Fruit fly (Drosophila melanogaster) whole organism, embryonic: ENCODE measurements around the gene CG10274.

ENCODE experiments used
- B-H2 ChIP-seq: fragments of 200-800 bp; sonication (Bioruptor generic); optimal IDR thresholded peaks from 2 replicates; lab custom pipeline; 2018; ENCODE audit warnings: missing biosample characterization, mild to moderate bottlenecking, missing genetic modification characterization
- CG10462 ChIP-seq: fragments of 200-800 bp; sonication (Bioruptor generic); optimal IDR thresholded peaks from 2 replicates; lab custom pipeline; 2016; ENCODE audit warnings: missing biosample characterization, missing genetic modification characterization
- CG11093 ChIP-seq: fragments of 200-800 bp; sonication (Bioruptor generic); IDR thresholded peaks from 3 replicates; pipeline ENCODE4 v1.3.6; 2022; ENCODE audit warnings: missing biosample characterization, missing genetic modification characterization
- CG11398 ChIP-seq: fragments of 200-800 bp; sonication (Bioruptor generic); optimal IDR thresholded peaks from 2 replicates; lab custom pipeline; 2016; ENCODE audit warnings: missing biosample characterization, missing genetic modification characterization
- CG11456 ChIP-seq: fragments of 200-800 bp; sonication (Bioruptor generic); IDR thresholded peaks from 3 replicates; pipeline ENCODE4 v1.3.6; 2022; ENCODE audit warnings: missing biosample characterization, missing genetic modification characterization
- CG15269 ChIP-seq: fragments of 200-800 bp; sonication (Bioruptor generic); optimal IDR thresholded peaks from 2 replicates; lab custom pipeline; 2018; ENCODE audit warnings: missing biosample characterization, mild to moderate bottlenecking, missing genetic modification characterization, moderate library complexity
- CG1529 ChIP-seq: fragments of 200-800 bp; sonication (Bioruptor generic); optimal IDR thresholded peaks from 3 replicates; lab custom pipeline; 2018; ENCODE audit warnings: missing biosample characterization, missing genetic modification characterization
- CG15696 ChIP-seq: fragments of 200-800 bp; sonication (Bioruptor generic); optimal IDR thresholded peaks from 2 replicates; lab custom pipeline; 2019; ENCODE audit warnings: missing biosample characterization, mild to moderate bottlenecking, missing genetic modification characterization, moderate library complexity
- CG16815 ChIP-seq: fragments of 200-800 bp; sonication (Bioruptor generic); optimal IDR thresholded peaks from 3 replicates; lab custom pipeline; 2017; ENCODE audit warnings: missing biosample characterization, mild to moderate bottlenecking, missing genetic modification characterization
- CG17186 ChIP-seq: fragments of 200-800 bp; sonication (Bioruptor generic); optimal IDR thresholded peaks from 3 replicates; lab custom pipeline; 2017; ENCODE audit warnings: missing biosample characterization, missing genetic modification reagents, missing genetic modification characterization
- CG1792 ChIP-seq: fragments of 200-800 bp; sonication (Bioruptor generic); optimal IDR thresholded peaks from 2 replicates; lab custom pipeline; 2016; ENCODE audit warnings: missing biosample characterization, missing genetic modification characterization
- CG18764 ChIP-seq: fragments of 200-800 bp; sonication (Bioruptor generic); optimal IDR thresholded peaks from 3 replicates; lab custom pipeline; 2016; ENCODE audit warnings: missing biosample characterization, missing genetic modification characterization
- CG3163 ChIP-seq: fragments of 200-800 bp; sonication (Bioruptor generic); optimal IDR thresholded peaks from 3 replicates; lab custom pipeline; 2016; ENCODE audit warnings: missing biosample characterization, missing genetic modification characterization
- CG3726 ChIP-seq: fragments of 200-800 bp; sonication (Bioruptor generic); IDR thresholded peaks from 3 replicates; pipeline ENCODE4, ENCODE4 v1.3.6; 2022; ENCODE audit warnings: missing biosample characterization, missing genetic modification characterization
- CG5245 ChIP-seq: fragments of 200-800 bp; sonication (Bioruptor generic); optimal IDR thresholded peaks from 3 replicates; lab custom pipeline; 2016; ENCODE audit warnings: missing biosample characterization, missing genetic modification characterization
- CG6791 ChIP-seq: fragments of 200-800 bp; sonication (Bioruptor generic); IDR thresholded peaks from 3 replicates; pipeline ENCODE4 v1.3.6; 2022; ENCODE audit warnings: missing biosample characterization, missing genetic modification characterization; ENCODE audit not compliant: partially characterized antibody
- D19B ChIP-seq: fragments of 200-800 bp; sonication (Bioruptor generic); optimal IDR thresholded peaks from 2 replicates; lab custom pipeline; 2017; ENCODE audit warnings: missing biosample characterization, mild to moderate bottlenecking, missing genetic modification characterization
- Drgx ChIP-seq: fragments of 200-800 bp; sonication (Bioruptor generic); IDR thresholded peaks from 2 replicates; pipeline ENCODE4 v1.3.6; 2022; ENCODE audit warnings: missing biosample characterization, missing genetic modification characterization
- Fer2 ChIP-seq: fragments of 200-800 bp; sonication (Bioruptor generic); optimal IDR thresholded peaks from 2 replicates; lab custom pipeline; 2018; ENCODE audit warnings: missing biosample characterization, mild to moderate bottlenecking, missing genetic modification characterization, moderate library complexity
- H15 ChIP-seq: fragments of 200-800 bp; sonication (Bioruptor generic); IDR thresholded peaks from 3 replicates; pipeline ENCODE4 v1.3.6; 2022; ENCODE audit warnings: missing biosample characterization, missing genetic modification characterization
- HLH3B ChIP-seq: fragments of 200-800 bp; sonication (Bioruptor generic); IDR thresholded peaks from 2 replicates; pipeline ENCODE4 v1.3.6; 2022; ENCODE audit warnings: missing biosample characterization, missing genetic modification characterization
- MTF-1 ChIP-seq: fragments of 200-800 bp; sonication (Bioruptor generic); optimal IDR thresholded peaks from 2 replicates; lab custom pipeline; 2018; ENCODE audit warnings: missing biosample characterization, mild to moderate bottlenecking, missing genetic modification characterization, borderline replicate concordance
- Med ChIP-seq: fragments of 200-800 bp; sonication (Bioruptor generic); peaks from one replicate; lab custom pipeline; 2016; ENCODE audit warnings: missing biosample characterization, missing genetic modification characterization, mild to moderate bottlenecking, inconsistent platforms, moderate library complexity
- NC2β ChIP-seq: fragments of 200-800 bp; sonication (Bioruptor generic); optimal IDR thresholded peaks from 2 replicates; lab custom pipeline; 2016; ENCODE audit warnings: missing biosample characterization, missing genetic modification characterization
- NFAT ChIP-seq: fragments of 200-800 bp; sonication (Bioruptor generic); IDR thresholded peaks from 2 replicates; pipeline ENCODE4 v1.3.6; 2022; ENCODE audit warnings: missing biosample characterization, missing genetic modification characterization
- Nf-YC ChIP-seq: fragments of 200-800 bp; optimal IDR thresholded peaks from 3 replicates; lab custom pipeline; 2019; ENCODE audit warnings: missing biosample characterization, mild to moderate bottlenecking, missing genetic modification characterization, moderate library complexity
- NfI ChIP-seq: fragments of 200-800 bp; sonication (Bioruptor generic); optimal IDR thresholded peaks from 3 replicates; lab custom pipeline; 2018; ENCODE audit warnings: missing biosample characterization, mild to moderate bottlenecking, missing genetic modification characterization, moderate library complexity
- Ravus ChIP-seq: fragments of 200-800 bp; sonication (Bioruptor generic); IDR thresholded peaks from 2 replicates; pipeline ENCODE4 v1.3.6; 2022; ENCODE audit warnings: missing biosample characterization, missing genetic modification characterization
- Six4 ChIP-seq: fragments of 200-800 bp; sonication (Bioruptor generic); optimal IDR thresholded peaks from 2 replicates; lab custom pipeline; 2016; ENCODE audit warnings: missing biosample characterization, missing genetic modification characterization
- YL-1 ChIP-seq: fragments of 200-800 bp; sonication (Bioruptor generic); optimal IDR thresholded peaks from 3 replicates; lab custom pipeline; 2017; ENCODE audit warnings: missing biosample characterization, mild to moderate bottlenecking, missing genetic modification characterization
- al ChIP-seq: fragments of 200-800 bp; sonication (Bioruptor generic); IDR thresholded peaks from 2 replicates; pipeline ENCODE4 v1.3.6; 2022; ENCODE audit warnings: missing biosample characterization, missing genetic modification characterization
- bsh ChIP-seq, 2 experiments: fragments of 200-800 bp; sonication (Bioruptor generic); optimal IDR thresholded peaks; 2 replicates each; lab custom pipeline; 2017 to 2018; ENCODE audit warnings: mild to moderate bottlenecking in 2 of 2, missing biosample characterization in 2 of 2, missing genetic modification characterization in 2 of 2, moderate library complexity in 1 of 2
- cg ChIP-seq: fragments of 200-800 bp; sonication (Bioruptor generic); optimal IDR thresholded peaks from 3 replicates; lab custom pipeline; 2019; ENCODE audit warnings: missing biosample characterization, mild to moderate bottlenecking, missing genetic modification characterization, moderate library complexity
- crp ChIP-seq, 2 experiments: fragments of 200-800 bp; sonication (Bioruptor generic); optimal IDR thresholded peaks; 2 replicates in 1 of 2; 3 replicates in 1 of 2; lab custom pipeline; 2017; ENCODE audit warnings: missing biosample characterization in 2 of 2, missing genetic modification characterization in 2 of 2, mild to moderate bottlenecking in 1 of 2, moderate library complexity in 1 of 2
- da ChIP-seq: fragments of 200-800 bp; sonication (Bioruptor generic); optimal IDR thresholded peaks from 2 replicates; lab custom pipeline; 2016; ENCODE audit warnings: missing biosample characterization, missing genetic modification characterization
- dmrt99B ChIP-seq: fragments of 200-800 bp; sonication (Bioruptor generic); optimal IDR thresholded peaks from 2 replicates; lab custom pipeline; 2018; ENCODE audit warnings: missing biosample characterization, mild to moderate bottlenecking, missing genetic modification characterization, moderate library complexity
- esg ChIP-seq: fragments of 200-800 bp; sonication (Bioruptor generic); conservative IDR thresholded peaks from 2 replicates; pipeline ENCODE4 v1.3.6; 2022; ENCODE audit warnings: missing biosample characterization, missing genetic modification characterization
- gce ChIP-seq: fragments of 200-800 bp; sonication (Bioruptor generic); IDR thresholded peaks from 3 replicates; pipeline ENCODE4 v1.3.6; 2022; ENCODE audit warnings: missing biosample characterization, missing genetic modification characterization
- gcm2 ChIP-seq: fragments of 200-800 bp; sonication (Bioruptor generic); optimal IDR thresholded peaks from 2 replicates; lab custom pipeline; 2016; ENCODE audit warnings: missing biosample characterization, missing genetic modification characterization
- ham ChIP-seq: fragments of 200-800 bp; sonication (Bioruptor generic); IDR thresholded peaks from 2 replicates; pipeline ENCODE4 v1.3.6; 2022; ENCODE audit warnings: missing biosample characterization, missing genetic modification characterization
- inv ChIP-seq: fragments of 200-800 bp; sonication (Bioruptor generic); IDR thresholded peaks from 2 replicates; pipeline ENCODE4 v1.3.6; 2022; ENCODE audit warnings: missing biosample characterization, missing genetic modification characterization; ENCODE audit not compliant: partially characterized antibody
- lbe ChIP-seq: fragments of 200-800 bp; sonication (Bioruptor generic); optimal IDR thresholded peaks from 2 replicates; lab custom pipeline; 2016; ENCODE audit warnings: missing biosample characterization, mild to moderate bottlenecking, missing genetic modification characterization
- mld ChIP-seq: fragments of 200-800 bp; sonication (Bioruptor generic); IDR thresholded peaks from 3 replicates; pipeline ENCODE4 v1.3.6; 2022; ENCODE audit warnings: missing biosample characterization, missing genetic modification characterization; ENCODE audit not compliant: partially characterized antibody
- pho ChIP-seq: fragments of 200-800 bp; sonication (Bioruptor generic); optimal IDR thresholded peaks from 2 replicates; lab custom pipeline; 2016; ENCODE audit warnings: missing biosample characterization, missing genetic modification characterization
- pum ChIP-seq: fragments of 200-800 bp; sonication (Bioruptor generic); optimal IDR thresholded peaks from 2 replicates; lab custom pipeline; 2016; ENCODE audit warnings: missing biosample characterization, missing genetic modification characterization
- sima ChIP-seq: fragments of 200-800 bp; sonication (Bioruptor generic); optimal IDR thresholded peaks from 2 replicates; lab custom pipeline; 2016; ENCODE audit warnings: missing biosample characterization, missing genetic modification characterization
- tin ChIP-seq: fragments of 200-800 bp; sonication (Bioruptor generic); optimal IDR thresholded peaks from 3 replicates; lab custom pipeline; 2016; ENCODE audit warnings: missing biosample characterization, missing genetic modification characterization
- trh ChIP-seq: fragments of 200-800 bp; sonication (Bioruptor generic); optimal IDR thresholded peaks from 2 replicates; lab custom pipeline; 2016; ENCODE audit warnings: missing biosample characterization, missing genetic modification characterization
- unc-4 ChIP-seq: fragments of 200-800 bp; sonication (Bioruptor generic); IDR thresholded peaks from 2 replicates; pipeline ENCODE4 v1.3.6; 2022; ENCODE audit warnings: missing biosample characterization, missing genetic modification characterization; ENCODE audit not compliant: partially characterized antibody

The CG10274 gene

dm6 chr3L:6192822-6193555, 11.4 kb upstream of the CG10274 start, which contains the start of the genes Sf3b6 and Tnpo (continued):
- TF ChIP-seq CG3163 (GFP tag; lab: Kevin White, UChicago) (peak; percentile 16), tin (peak; percentile 80), CG3726 (GFP tag; lab: Robert Waterston, UW) (peak; percentile 57; the same call in 1 of the 3 replicates), bsh (GFP tag; optimal IDR thresholded peaks at IDR 0.05; lab: Kevin White, UChicago) (no peak), Drgx (GFP tag; lab: Robert Waterston, UW) (peak; percentile 61), esg (peak; percentile 86), ham (GFP tag; lab: Robert Waterston, UW) (peak; percentile 49; the same call in 1 of the 2 replicates), gce (GFP tag; lab: Robert Waterston, UW) (peak; percentile 40; the same call in 1 of the 3 replicates), mld (GFP tag; lab: Robert Waterston, UW) (0 out of 3 replicates have a peak, but pooled peaks have one; percentile 12), MTF-1 (GFP tag; lab: Kevin White, UChicago) (no peak), Med (peak; percentile 84), CG11093 (peak; percentile 59; the same call in 2 of the 3 replicates), trh (GFP tag; lab: Kevin White, UChicago) (peak; percentile 58), D19B (GFP tag; lab: Kevin White, UChicago) (peak; percentile 88), CG6791 (GFP tag; lab: Robert Waterston, UW) (peak; percentile 43; the same call in 1 of the 3 replicates), CG11456 (GFP tag; lab: Robert Waterston, UW) (peak; percentile 84), da (GFP tag; lab: Kevin White, UChicago) (peak; percentile 15), Nf-YC (no peak), dmrt99B (tag; lab: Kevin White, UChicago) (no peak), cg (GFP tag; lab: Kevin White, UChicago) (no peak), CG1529 (peak; percentile 44), gcm2 (no peak), B-H2 (GFP tag; lab: Kevin White, UChicago) (peak; percentile 63), CG10462 (GFP tag; lab: Kevin White, UChicago) (peak; percentile 64), CG16815 (GFP tag; lab: Kevin White, UChicago) (peak; percentile 89), inv (GFP tag; lab: Robert Waterston, UW) (peak; percentile 48; the same call in 1 of the 2 replicates), NfI (GFP tag; lab: Kevin White, UChicago) (peak; percentile 75), CG18764 (peak; percentile 64), CG17186 (peak; percentile 62), pum (GFP tag; lab: Kevin White, UChicago) (peak; percentile 78), NC2β (GFP tag; lab: Kevin White, UChicago) (peak; percentile 58), H15 (GFP tag; lab: Robert Waterston, UW) (peak; percentile 69; the same call in 2 of the 3 replicates), al (GFP tag; lab: Robert Waterston, UW) (peak; percentile 84), crp (GFP tag; optimal IDR thresholded peaks at IDR 0.05; lab: Kevin White, UChicago) (peak in 1 of 2 experiments; percentile 68), Ravus (no peak; the same call in 1 of the 2 replicates), Six4 (GFP tag; lab: Kevin White, UChicago) (peak; percentile 71), HLH3B (GFP tag; lab: Robert Waterston, UW) (peak; percentile 76), CG15696 (tag; lab: Kevin White, UChicago) (peak; percentile 89), sima (no peak), Fer2 (tag; lab: Kevin White, UChicago) (peak; percentile 69), YL-1 (peak; percentile 86), CG1792 (GFP tag; lab: Kevin White, UChicago) (peak; percentile 38), CG11398 (GFP tag; lab: Kevin White, UChicago) (no peak), CG15269 (tag; lab: Kevin White, UChicago) (no peak), pho (GFP tag; lab: Kevin White, UChicago) (peak; percentile 79), CG5245 (GFP tag; lab: Kevin White, UChicago) (peak; percentile 66), lbe (peak; percentile 61), unc-4 (GFP tag; lab: Robert Waterston, UW) (peak; percentile 65), NFAT (GFP tag; lab: Robert Waterston, UW) (peak; percentile 79)
